Fruit fly (Drosophila melanogaster) whole organism, embryonic: ENCODE results near the gene CG10702.

ENCODE experiments used
- Atf6 ChIP-seq: fragments of 200-800 bp; sonication (Bioruptor generic); IDR thresholded peaks from 2 replicates; pipeline ENCODE4 v1.3.6; 2022; ENCODE audit warnings: missing biosample characterization, missing genetic modification characterization
- Bgb ChIP-seq: fragments of 200-800 bp; sonication (Bioruptor generic); IDR thresholded peaks from 2 replicates; pipeline ENCODE4 v1.3.6; 2022; ENCODE audit warnings: missing biosample characterization, missing genetic modification characterization; ENCODE audit not compliant: partially characterized antibody
- C15 ChIP-seq: fragments of 200-800 bp; sonication (Bioruptor generic); IDR thresholded peaks from 3 replicates; pipeline ENCODE4 v1.3.6; 2022; ENCODE audit warnings: missing biosample characterization, missing genetic modification characterization
- CG10654 ChIP-seq: fragments of 200-800 bp; sonication (Bioruptor generic); optimal IDR thresholded peaks from 2 replicates; lab custom pipeline; 2016; ENCODE audit warnings: missing biosample characterization, missing genetic modification characterization
- CG12071 ChIP-seq: fragments of 200-800 bp; sonication (Bioruptor generic); optimal IDR thresholded peaks from 3 replicates; lab custom pipeline; 2018; ENCODE audit warnings: missing biosample characterization, mild to moderate bottlenecking, missing genetic modification characterization
- CG12942 ChIP-seq: fragments of 200-800 bp; sonication (Bioruptor generic); optimal IDR thresholded peaks from 3 replicates; lab custom pipeline; 2016; ENCODE audit warnings: missing biosample characterization, missing genetic modification characterization
- CG14710 ChIP-seq: fragments of 200-800 bp; sonication (Bioruptor generic); optimal IDR thresholded peaks from 3 replicates; lab custom pipeline; 2019; ENCODE audit warnings: missing biosample characterization, mild to moderate bottlenecking, missing genetic modification characterization, moderate library complexity
- CG16815 ChIP-seq: fragments of 200-800 bp; sonication (Bioruptor generic); optimal IDR thresholded peaks from 3 replicates; lab custom pipeline; 2017; ENCODE audit warnings: missing biosample characterization, mild to moderate bottlenecking, missing genetic modification characterization
- CG16863 ChIP-seq: fragments of 200-800 bp; sonication (Bioruptor generic); optimal IDR thresholded peaks from 3 replicates; lab custom pipeline; 2016; ENCODE audit warnings: missing biosample characterization, missing genetic modification characterization
- CG17186 ChIP-seq: fragments of 200-800 bp; sonication (Bioruptor generic); optimal IDR thresholded peaks from 3 replicates; lab custom pipeline; 2017; ENCODE audit warnings: missing biosample characterization, missing genetic modification reagents, missing genetic modification characterization
- CG17568 ChIP-seq: fragments of 200-800 bp; sonication (Bioruptor generic); optimal IDR thresholded peaks from 2 replicates; lab custom pipeline; 2018; ENCODE audit warnings: missing biosample characterization, mild to moderate bottlenecking, missing genetic modification characterization, moderate library complexity
- CG32767 ChIP-seq: fragments of 200-800 bp; sonication (Bioruptor generic); IDR thresholded peaks from 2 replicates; pipeline ENCODE4 v1.3.6; 2022; ENCODE audit warnings: missing biosample characterization, missing genetic modification characterization
- CG34224 ChIP-seq: fragments of 200-800 bp; sonication (Bioruptor generic); IDR thresholded peaks from 3 replicates; pipeline ENCODE4 v1.3.6; 2022; ENCODE audit warnings: missing biosample characterization, missing genetic modification characterization; ENCODE audit not compliant: partially characterized antibody
- CG3838 ChIP-seq: fragments of 200-800 bp; sonication (Bioruptor generic); optimal IDR thresholded peaks from 3 replicates; lab custom pipeline; 2016; ENCODE audit warnings: missing biosample characterization, missing genetic modification characterization
- CG8924 ChIP-seq: fragments of 200-800 bp; optimal IDR thresholded peaks from 3 replicates; lab custom pipeline; 2019; ENCODE audit warnings: missing biosample characterization, mild to moderate bottlenecking, missing genetic modification characterization, moderate library complexity
- CoRest ChIP-seq: fragments of 200-800 bp; sonication (Bioruptor generic); optimal IDR thresholded peaks from 3 replicates; lab custom pipeline; 2018; ENCODE audit warnings: missing biosample characterization, mild to moderate bottlenecking, missing genetic modification characterization, moderate library complexity
- Doc2 ChIP-seq: fragments of 200-800 bp; sonication (Bioruptor generic); IDR thresholded peaks from 2 replicates; pipeline ENCODE4 v1.3.6; 2022; ENCODE audit warnings: missing biosample characterization, missing genetic modification characterization
- Fer1 ChIP-seq: fragments of 200-800 bp; sonication (Bioruptor generic); optimal IDR thresholded peaks from 2 replicates; lab custom pipeline; 2017; ENCODE audit warnings: missing biosample characterization, mild to moderate bottlenecking, missing genetic modification characterization
- HLH4C ChIP-seq: fragments of 200-800 bp; sonication (Bioruptor generic); IDR thresholded peaks from 3 replicates; pipeline ENCODE4 v1.3.6; 2022; ENCODE audit warnings: missing biosample characterization, missing genetic modification characterization; ENCODE audit not compliant: partially characterized antibody
- Hey ChIP-seq: fragments of 200-800 bp; sonication (Bioruptor generic); optimal IDR thresholded peaks from 3 replicates; lab custom pipeline; 2018; ENCODE audit warnings: missing biosample characterization, mild to moderate bottlenecking, missing genetic modification characterization
- Hmx ChIP-seq: fragments of 200-800 bp; sonication (Bioruptor generic); optimal IDR thresholded peaks from 2 replicates; lab custom pipeline; 2016; ENCODE audit warnings: missing biosample characterization, missing genetic modification characterization
- Kr ChIP-seq: fragments of 200-800 bp; sonication (Bioruptor generic); optimal IDR thresholded peaks from 2 replicates; lab custom pipeline; 2017; ENCODE audit warnings: missing biosample characterization, mild to moderate bottlenecking, missing genetic modification characterization
- Med ChIP-seq: fragments of 200-800 bp; sonication (Bioruptor generic); peaks from one replicate; lab custom pipeline; 2016; ENCODE audit warnings: missing biosample characterization, missing genetic modification characterization, mild to moderate bottlenecking, inconsistent platforms, moderate library complexity
- NC2β ChIP-seq: fragments of 200-800 bp; sonication (Bioruptor generic); optimal IDR thresholded peaks from 2 replicates; lab custom pipeline; 2016; ENCODE audit warnings: missing biosample characterization, missing genetic modification characterization
- TFAM ChIP-seq: fragments of 200-800 bp; sonication (Bioruptor generic); optimal IDR thresholded peaks from 2 replicates; lab custom pipeline; 2017; ENCODE audit warnings: missing biosample characterization, missing genetic modification characterization, inconsistent platforms
- Tbp ChIP-seq: fragments of >200 bp; optimal IDR thresholded peaks from 2 replicates; lab custom pipeline; 2018; ENCODE audit warnings: missing biosample characterization, missing genetic modification characterization
- Usf ChIP-seq: fragments of 200-800 bp; sonication (Bioruptor generic); optimal IDR thresholded peaks from 2 replicates; lab custom pipeline; 2017; ENCODE audit warnings: missing genotype, missing biosample characterization, missing genetic modification characterization
- Vsx1 ChIP-seq: fragments of 200-800 bp; sonication (Bioruptor generic); optimal IDR thresholded peaks from 2 replicates; lab custom pipeline; 2017; ENCODE audit warnings: missing biosample characterization, mild to moderate bottlenecking, missing genetic modification characterization, missing genetic modification reagents
- ab ChIP-seq: fragments of 200-800 bp; sonication (Bioruptor generic); optimal IDR thresholded peaks from 2 replicates; lab custom pipeline; 2016; ENCODE audit warnings: missing biosample characterization, missing genetic modification characterization
- aop ChIP-seq: fragments of 200-800 bp; sonication (Bioruptor generic); IDR thresholded peaks from 2 replicates; pipeline ENCODE4 v1.3.6; 2022; ENCODE audit warnings: missing biosample characterization, missing genetic modification characterization
- dysf ChIP-seq: fragments of 200-800 bp; sonication (Bioruptor generic); IDR thresholded peaks from 3 replicates; pipeline ENCODE4 v1.3.6; 2022; ENCODE audit warnings: missing biosample characterization, missing genetic modification characterization
- eyg ChIP-seq: fragments of 200-800 bp; sonication (Bioruptor generic); optimal IDR thresholded peaks from 3 replicates; lab custom pipeline; 2016; ENCODE audit warnings: missing biosample characterization, missing genetic modification characterization
- ftz-f1 ChIP-seq: fragments of 200-800 bp; sonication (Bioruptor generic); optimal IDR thresholded peaks from 2 replicates; lab custom pipeline; 2016; ENCODE audit warnings: missing biosample characterization, missing genetic modification characterization
- gsb-n ChIP-seq: fragments of 200-800 bp; sonication (Bioruptor generic); optimal IDR thresholded peaks from 3 replicates; lab custom pipeline; 2018; ENCODE audit warnings: missing biosample characterization, mild to moderate bottlenecking, missing genetic modification characterization
- hb ChIP-seq: fragments of 200-800 bp; sonication (Bioruptor generic); IDR thresholded peaks from 3 replicates; pipeline ENCODE4 v1.3.6; 2022; ENCODE audit warnings: missing biosample characterization, missing genetic modification characterization; ENCODE audit not compliant: partially characterized antibody
- jing ChIP-seq: fragments of 200-800 bp; sonication (Bioruptor generic); optimal IDR thresholded peaks from 2 replicates; lab custom pipeline; 2018; ENCODE audit warnings: missing biosample characterization, mild to moderate bottlenecking, missing genetic modification characterization
- klu ChIP-seq: fragments of 200-800 bp; sonication (Bioruptor generic); IDR thresholded peaks from 2 replicates; pipeline ENCODE4 v1.3.6; 2022; ENCODE audit warnings: missing biosample characterization, missing genetic modification characterization
- lola ChIP-seq, 3 experiments: fragments of >200 bp in 2 of 3; fragments of 200-800 bp in 1 of 3; sonication (Bioruptor generic) in 1 of 3; optimal IDR thresholded peaks; 2 replicates each; lab custom pipeline; 2017 to 2019; ENCODE audit warnings: missing biosample characterization in 3 of 3, missing genetic modification characterization in 3 of 3, mild to moderate bottlenecking in 1 of 3, moderate library complexity in 1 of 3
- lov ChIP-seq, 2 experiments: fragments of 200-800 bp in 1 of 2; fragments of >200 bp in 1 of 2; sonication (Bioruptor generic) in 1 of 2; IDR thresholded peaks in 1 of 2; optimal IDR thresholded peaks in 1 of 2; 2 replicates in 1 of 2; 3 replicates in 1 of 2; pipeline versions ENCODE4 v1.3.6 to Lab custom; 2017 to 2022; ENCODE audit warnings: missing biosample characterization in 1 of 2, missing genetic modification characterization in 1 of 2
- nerfin-1 ChIP-seq: fragments of 200-800 bp; sonication (Bioruptor generic); optimal IDR thresholded peaks from 3 replicates; lab custom pipeline; 2019; ENCODE audit warnings: missing biosample characterization, mild to moderate bottlenecking, missing genetic modification characterization, moderate library complexity
- prd ChIP-seq, 3 experiments: fragments of >200 bp in 2 of 3; fragments of 200-800 bp in 1 of 3; sonication (Bioruptor generic) in 1 of 3; optimal IDR thresholded peaks in 2 of 3; IDR thresholded peaks in 1 of 3; 2 replicates in 2 of 3; 3 replicates in 1 of 3; pipeline versions ENCODE4 v1.3.6 to Lab custom; 2017 to 2022; ENCODE audit warnings: missing biosample characterization in 1 of 3, missing genetic modification characterization in 1 of 3
- sens ChIP-seq: fragments of 200-800 bp; sonication (Bioruptor generic); peaks from one replicate; lab custom pipeline; 2016; ENCODE audit warnings: missing biosample characterization, missing genetic modification characterization
- shn ChIP-seq: fragments of 200-800 bp; sonication (Bioruptor generic); optimal IDR thresholded peaks from 3 replicates; lab custom pipeline; 2016; ENCODE audit warnings: missing biosample characterization, missing genetic modification characterization
- toy ChIP-seq: fragments of 200-800 bp; sonication (Bioruptor generic); IDR thresholded peaks from 2 replicates; pipeline ENCODE4 v1.3.6; 2022; ENCODE audit warnings: missing biosample characterization, missing genetic modification characterization
- tup ChIP-seq: fragments of 200-800 bp; sonication (Bioruptor generic); optimal IDR thresholded peaks from 2 replicates; lab custom pipeline; 2016; ENCODE audit warnings: missing biosample characterization, mild to moderate bottlenecking, missing genetic modification characterization, moderate library complexity
- tx ChIP-seq: fragments of 200-800 bp; sonication (Bioruptor generic); optimal IDR thresholded peaks from 2 replicates; lab custom pipeline; 2016; ENCODE audit warnings: missing biosample characterization, missing genetic modification characterization
- unpg ChIP-seq: fragments of 200-800 bp; sonication (Bioruptor generic); optimal IDR thresholded peaks from 3 replicates; lab custom pipeline; 2018; ENCODE audit warnings: missing biosample characterization, mild to moderate bottlenecking, missing genetic modification characterization, moderate library complexity
- vvl ChIP-seq: fragments of 200-800 bp; sonication (Bioruptor generic); IDR thresholded peaks from 2 replicates; pipeline ENCODE4 v1.3.6; 2022; ENCODE audit warnings: missing biosample characterization, missing genetic modification characterization

Gene CG10702

dm6 chr2L:19051534-19052100 is 18.0 kb downstream of the CG10702 start, which contains the start of gene Rpn3 (continued):
- 0 out of 2 replicates have a peak, but pooled peaks have one; percentile 23 for TF ChIP-seq toy (GFP tag; lab: Robert Waterston, UW)
- no peak for TF ChIP-seq Hmx (GFP tag; lab: Kevin White, UChicago)
- TF ChIP-seq eyg (GFP tag; lab: Kevin White, UChicago) = peak; percentile 55
- TF ChIP-seq Kr = no peak
- peak; percentile 96 for TF ChIP-seq Med (GFP tag; lab: Kevin White, UChicago)
- peak; percentile 68; the same call in 1 of the 2 replicates for TF ChIP-seq klu
- peak; percentile 40; the same call in 1 of the 2 replicates for TF ChIP-seq Bgb (GFP tag; lab: Robert Waterston, UW)
- peak; percentile 38 for TF ChIP-seq Usf
- peak; percentile 31 for TF ChIP-seq tup (GFP tag; lab: Kevin White, UChicago)
- TF ChIP-seq CG17186 (GFP tag; lab: Kevin White, UChicago) = peak; percentile 18
- 0 out of 2 replicates have a peak, but pooled peaks have one; percentile 12 for TF ChIP-seq Doc2
- TF ChIP-seq sens = peak; percentile 97
- no peak for TF ChIP-seq prd (optimal IDR thresholded peaks at IDR 0.05; lab: Kevin White, UChicago)
- peak; percentile 92 for TF ChIP-seq prd (GFP tag; IDR thresholded peaks at IDR 0.05; lab: Robert Waterston, UW)
- peak; percentile 84 for TF ChIP-seq dysf
- TF ChIP-seq ftz-f1 (GFP tag; lab: Kevin White, UChicago) = no peak
- TF ChIP-seq CG3838 (GFP tag; lab: Kevin White, UChicago) = peak; percentile 73
- TF ChIP-seq tx (GFP tag; lab: Kevin White, UChicago) = peak; percentile 75
- TF ChIP-seq lola (GFP tag; optimal IDR thresholded peaks at IDR 0.05; lab: Kevin White, UChicago) = peak in 1 of 3 experiments; percentile 77
- TF ChIP-seq shn (GFP tag; lab: Kevin White, UChicago) = peak; percentile 82
- no peak for TF ChIP-seq Hey
- TF ChIP-seq HLH4C (GFP tag; lab: Robert Waterston, UW) = peak; percentile 72
- TF ChIP-seq CoRest (tag; lab: Kevin White, UChicago) = peak; percentile 81
- TF ChIP-seq ab (GFP tag; lab: Kevin White, UChicago) = peak; percentile 12
- no peak for TF ChIP-seq CG17568 (GFP tag; lab: Kevin White, UChicago)
- no peak for TF ChIP-seq jing (GFP tag; lab: Kevin White, UChicago)
- peak; percentile 77 for TF ChIP-seq CG32767 (GFP tag; lab: Robert Waterston, UW)
- TF ChIP-seq CG12071 (GFP tag; lab: Kevin White, UChicago) = no peak
- TF ChIP-seq CG10654 (GFP tag; lab: Kevin White, UChicago) = peak; percentile 83
- TF ChIP-seq CG34224 (GFP tag; lab: Robert Waterston, UW) = peak; percentile 66; the same call in 1 of the 3 replicates
- peak; percentile 79 for TF ChIP-seq CG16863 (GFP tag; lab: Kevin White, UChicago)
- TF ChIP-seq TFAM = peak; percentile 32
- TF ChIP-seq lov (optimal IDR thresholded peaks at IDR 0.05; lab: Kevin White, UChicago) = no peak
- peak; percentile 75; the same call in 1 of the 3 replicates for TF ChIP-seq lov (GFP tag; IDR thresholded peaks at IDR 0.05; lab: Robert Waterston, UW)
- peak; percentile 85 for TF ChIP-seq CG12942 (GFP tag; lab: Kevin White, UChicago)
- TF ChIP-seq Fer1 (GFP tag; lab: Kevin White, UChicago) = peak; percentile 75
- TF ChIP-seq unpg = peak; percentile 84
- TF ChIP-seq NC2β (GFP tag; lab: Kevin White, UChicago) = peak; percentile 88
- TF ChIP-seq hb (GFP tag; lab: Robert Waterston, UW) = peak; percentile 68; the same call in 2 of the 3 replicates
- peak; percentile 95 for TF ChIP-seq vvl (GFP tag; lab: Robert Waterston, UW)
- peak; percentile 82 for TF ChIP-seq CG8924
- no peak for TF ChIP-seq Vsx1 (GFP tag; lab: Kevin White, UChicago)
- peak; percentile 49; the same call in 1 of the 2 replicates for TF ChIP-seq aop
- TF ChIP-seq C15 (GFP tag; lab: Robert Waterston, UW) = peak; percentile 73; the same call in 1 of the 3 replicates
- TF ChIP-seq Tbp = no peak
- TF ChIP-seq gsb-n (tag; lab: Kevin White, UChicago) = peak; percentile 69
- peak; percentile 90 for TF ChIP-seq Atf6 (GFP tag; lab: Robert Waterston, UW)
- peak; percentile 87 for TF ChIP-seq CG14710 (tag; lab: Kevin White, UChicago)
- peak; percentile 64 for TF ChIP-seq nerfin-1
- peak; percentile 68 for TF ChIP-seq CG16815
